Fruit fly (Drosophila melanogaster): ENCODE results near the gene CG5577.
A peak's percentile ranks its signal among the peaks of the same experiment; 100 is the strongest.

CG5577 gene

dm6 chr3L:17804511-17804910 lies 36.7 kb downstream of the CG5577 start, which contains the start of gene ais (continued):
- TF ChIP-seq Doc3 (GFP tag; IDR thresholded peaks at IDR 0.05; ENCODE audit: partially characterized antibody), result no peak
- TF ChIP-seq ssp (GFP tag; IDR thresholded peaks at IDR 0.05), result no peak
- no peak for TF ChIP-seq CG7786 (GFP tag; optimal IDR thresholded peaks at IDR 0.05)
- TF ChIP-seq CG11723 (GFP tag; optimal IDR thresholded peaks at IDR 0.05), result no peak
- peak; percentile 14 for TF ChIP-seq CG13775 (GFP tag; optimal IDR thresholded peaks at IDR 0.05)
- no peak for TF ChIP-seq unc-4 (GFP tag; IDR thresholded peaks at IDR 0.05; ENCODE audit: partially characterized antibody)
- peak; percentile 20 for TF ChIP-seq Lhr (GFP tag; optimal IDR thresholded peaks at IDR 0.05)
- TF ChIP-seq pzg (GFP tag; optimal IDR thresholded peaks at IDR 0.05), result peak; percentile 38
- peak; percentile 40 for TF ChIP-seq CG30403 (GFP tag; optimal IDR thresholded peaks at IDR 0.05)
- TF ChIP-seq CG3281 (GFP tag; optimal IDR thresholded peaks at IDR 0.05), result no peak
- TF ChIP-seq Ssrp (tag; optimal IDR thresholded peaks at IDR 0.05), result no peak
- TF ChIP-seq dm (GFP tag; optimal IDR thresholded peaks at IDR 0.05), result peak; percentile 93
- no peak for TF ChIP-seq CG2678 (tag; optimal IDR thresholded peaks at IDR 0.05)
- no peak for TF ChIP-seq CG7556 (GFP tag; optimal IDR thresholded peaks at IDR 0.05)
- TF ChIP-seq phol (tag; optimal IDR thresholded peaks at IDR 0.05), result peak; percentile 22
- TF ChIP-seq Lpt (GFP tag; optimal IDR thresholded peaks at IDR 0.05), result no peak
- TF ChIP-seq usp (GFP tag; optimal IDR thresholded peaks at IDR 0.05), result no peak
- no peak for TF ChIP-seq fru (optimal IDR thresholded peaks at IDR 0.05)
- TF ChIP-seq CG33213 (GFP tag; optimal IDR thresholded peaks at IDR 0.05), result no peak
- TF ChIP-seq CG7271 (tag; optimal IDR thresholded peaks at IDR 0.05), result no peak
- peak; percentile 55 for TF ChIP-seq trem (tag; optimal IDR thresholded peaks at IDR 0.05)
- TF ChIP-seq CG10209 (GFP tag; optimal IDR thresholded peaks at IDR 0.05), result no peak
- no peak for TF ChIP-seq zfh1 (GFP tag; IDR thresholded peaks at IDR 0.05)
- TF ChIP-seq CG18011 (GFP tag; optimal IDR thresholded peaks at IDR 0.05), result no peak
- TF ChIP-seq row (GFP tag; IDR thresholded peaks at IDR 0.05), result peak; percentile 77
- no peak for TF ChIP-seq CG1024 (GFP tag; IDR thresholded peaks at IDR 0.05)
- TF ChIP-seq MTF-1 (GFP tag; optimal IDR thresholded peaks at IDR 0.05; ENCODE audit: borderline replicate concordance), result no peak
- no peak for TF ChIP-seq NC2β (GFP tag; optimal IDR thresholded peaks at IDR 0.05)
- no peak for TF ChIP-seq dimm (GFP tag; IDR thresholded peaks at IDR 0.05)
- TF ChIP-seq Usf (GFP tag; optimal IDR thresholded peaks at IDR 0.05), result no peak
- TF ChIP-seq Max (GFP tag; optimal IDR thresholded peaks at IDR 0.05), result peak; percentile 62
- TF ChIP-seq CG12104 (GFP tag; optimal IDR thresholded peaks at IDR 0.05), result no peak
- no peak for TF ChIP-seq CG6175 (GFP tag; IDR thresholded peaks at IDR 0.05)
- peak; percentile 54 for TF ChIP-seq lilli (GFP tag; optimal IDR thresholded peaks at IDR 0.05)
- TF ChIP-seq CG18476 (GFP tag; optimal IDR thresholded peaks at IDR 0.05), result no peak
- TF ChIP-seq Rx (GFP tag; IDR thresholded peaks at IDR 0.05), result no peak
- TF ChIP-seq CG2120 (GFP tag; optimal IDR thresholded peaks at IDR 0.05), result peak; percentile 50
- no peak for TF ChIP-seq lmd (GFP tag; IDR thresholded peaks at IDR 0.05)
- no peak for TF ChIP-seq ranshi (GFP tag; IDR thresholded peaks at IDR 0.05)
- TF ChIP-seq bowl (GFP tag; IDR thresholded peaks at IDR 0.05), result no peak
- TF ChIP-seq Mes4 (GFP tag; optimal IDR thresholded peaks at IDR 0.05), result no peak
- no peak for TF ChIP-seq CG17385 (GFP tag; optimal IDR thresholded peaks at IDR 0.05)
- TF ChIP-seq CG7928 (GFP tag; optimal IDR thresholded peaks at IDR 0.05), result peak; percentile 55
- no peak for TF ChIP-seq lola (GFP tag; optimal IDR thresholded peaks at IDR 0.05)
- no peak for TF ChIP-seq CG10267 (tag; optimal IDR thresholded peaks at IDR 0.05)
- TF ChIP-seq HHEX (GFP tag; optimal IDR thresholded peaks at IDR 0.05), result no peak
- no peak for TF ChIP-seq CG14441 (GFP tag; IDR thresholded peaks at IDR 0.05)
- TF ChIP-seq HLH3B (GFP tag; IDR thresholded peaks at IDR 0.05), result no peak
- no peak for TF ChIP-seq CG16779 (GFP tag; IDR thresholded peaks at IDR 0.05)
- no peak for TF ChIP-seq zen2 (GFP tag; IDR thresholded peaks at IDR 0.05; ENCODE audit: partially characterized antibody)
- no peak for TF ChIP-seq CG31388 (GFP tag; optimal IDR thresholded peaks at IDR 0.05)
- peak; percentile 15 for TF ChIP-seq CG15696 (tag; optimal IDR thresholded peaks at IDR 0.05)

Data from whole organism, embryonic.